Worm (Caenorhabditis elegans): ENCODE results near the gene C33E10.8.

DNA sequence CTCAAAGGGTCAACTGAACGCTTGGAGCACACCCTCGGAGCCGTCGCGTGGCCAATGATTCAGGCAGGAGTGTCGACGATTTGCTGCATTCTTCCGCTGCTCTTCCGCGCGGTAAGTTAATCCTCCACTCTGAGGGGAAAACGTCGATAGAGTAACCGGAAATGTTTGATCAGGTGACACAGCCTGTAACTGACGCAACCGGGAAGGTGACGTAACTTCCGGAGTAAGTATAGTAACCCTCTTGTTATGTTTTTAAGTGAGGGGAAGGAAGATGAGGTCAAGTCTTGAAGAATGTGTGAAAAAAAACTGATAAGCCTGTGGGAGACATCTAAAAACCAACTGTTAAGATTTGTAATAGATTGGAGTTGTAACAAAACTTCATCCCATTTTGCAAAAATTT is 30.3 kb upstream of the C33E10.8 start:
- TF ChIP-seq fos-1 (tag; optimal IDR thresholded peaks at IDR 0.05) (no peak), ctbp-1 (GFP tag; IDR thresholded peaks at IDR 0.05) (no peak), aly-2 (tag; optimal IDR thresholded peaks at IDR 0.05) (no peak), ztf-11 (tag; optimal IDR thresholded peaks at IDR 0.05) (no peak)

Measured in whole organism, L4 larva.